Worm (Caenorhabditis elegans) whole organism, L4 larva: Measurements from ENCODE around the gene W02G9.3.
"Not testable (repeated sequence)": the region's sequence is repeated elsewhere in the genome, so short reads cannot be mapped to it uniquely, and the experiment has no call there.

Source experiments
- ctbp-1 ChIP-seq: fragments of 200-800 bp; sonication (Bioruptor generic); IDR thresholded peaks from 2 replicates; pipeline ENCODE4 v1.3.6; 2022; ENCODE audit warnings: missing genetic modification reagents, missing genetic modification characterization, missing compliant biosample characterization
- unc-130 ChIP-seq: sonication (generic microtip); optimal IDR thresholded peaks from 2 replicates; lab custom pipeline; 2016; ENCODE audit warnings: missing genetic modification reagents, missing genetic modification characterization, missing compliant biosample characterization

ce11 chrV:2691703-2692102 lies 18.9 kb downstream of the W02G9.3 start:
- TF ChIP-seq unc-130 (GFP tag; lab: Kevin White, UChicago); ctbp-1 (GFP tag; lab: Robert Waterston, UW): not testable (repeated sequence)
